Worm (Caenorhabditis elegans) whole organism, L4 larva: ENCODE data around the gene math-6.

ENCODE experiments used
- ZK546.5 ChIP-seq, 2 experiments: sonication (generic microtip); optimal IDR thresholded peaks; 2 replicates each; lab custom pipeline; 2017; ENCODE audit warnings: missing biosample characterization in 2 of 2, missing genetic modification characterization in 2 of 2
- dpl-1 ChIP-seq: fragments of 150-350 bp; optimal IDR thresholded peaks from 2 replicates; lab custom pipeline; 2014; ENCODE audit warnings: missing biosample characterization, missing genetic modification reagents, missing genetic modification characterization
- lir-3 ChIP-seq: sonication (generic microtip); optimal IDR thresholded peaks from 2 replicates; lab custom pipeline; 2016; ENCODE audit warnings: mild to moderate bottlenecking, missing genetic modification characterization, missing compliant biosample characterization
- set-16 ChIP-seq: fragments of 200-800 bp; sonication (Bioruptor generic); IDR thresholded peaks from 2 replicates; pipeline ENCODE4 v1.3.6; 2022; ENCODE audit warnings: missing genetic modification reagents, missing genetic modification characterization, missing compliant biosample characterization

DNA sequence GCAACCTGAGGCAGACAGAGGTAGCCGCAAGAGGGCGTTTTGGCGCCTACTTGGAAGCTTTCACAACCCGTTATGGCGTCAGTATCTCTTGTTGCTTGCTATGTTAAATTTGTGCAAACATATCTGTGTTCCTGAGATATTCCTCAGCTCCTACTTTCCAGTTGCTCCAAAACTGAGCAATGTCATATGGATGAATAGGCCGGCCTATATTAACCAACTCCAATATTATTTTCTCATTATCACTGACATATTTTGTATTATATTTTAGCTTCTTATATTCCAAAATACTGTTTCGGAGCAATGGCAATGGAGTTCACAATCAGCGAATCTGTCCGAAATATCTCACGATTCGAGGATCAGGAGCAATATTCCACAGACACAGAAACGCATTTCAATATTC lies 8.9 kb downstream of the math-6 start, which contains the start of gene math-13:
- TF ChIP-seq ZK546.5 (tag; optimal IDR thresholded peaks at IDR 0.05; lab: Kevin White, UChicago) (no peak), dpl-1 (GFP tag; lab: Kevin White, UChicago) (no peak), set-16 (GFP tag; lab: Robert Waterston, UW) (no peak), lir-3 (tag; lab: Kevin White, UChicago) (no peak)
